Worm (Caenorhabditis elegans): ENCODE data around the gene suex-2.

- no peak for TF ChIP-seq ama-1 (optimal IDR thresholded peaks at IDR 0.05)
- TF ChIP-seq ceh-13 (GFP tag; optimal IDR thresholded peaks at IDR 0.05): no peak
These were observed 41.6 kb upstream of the suex-2 start for ce11 chrIV:8926511-8926910.
